Fruit fly (Drosophila melanogaster): Measurements from ENCODE around the gene Sac1.

Sac1 gene

DNA sequence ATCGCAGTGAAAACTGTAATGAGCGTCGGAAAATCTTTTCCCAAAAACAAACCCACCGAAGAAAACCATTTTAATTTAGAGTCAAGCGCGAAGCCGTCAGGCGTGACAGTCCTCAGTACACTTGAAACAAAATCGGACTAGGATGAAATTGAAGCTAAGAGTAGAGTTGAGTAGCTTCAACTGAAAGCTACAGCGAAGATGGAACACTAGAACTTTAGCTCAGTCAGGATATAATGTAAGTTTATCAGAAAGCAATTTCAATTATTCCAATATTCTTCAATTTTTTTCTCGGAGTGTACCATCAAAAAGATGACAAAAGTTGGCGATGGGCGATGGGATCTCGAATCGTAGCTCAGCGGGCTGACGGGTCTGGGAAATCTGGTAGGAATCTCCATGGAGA lies 31.2 kb upstream of the Sac1 start (continued):
- TF ChIP-seq nom (GFP tag; optimal IDR thresholded peaks at IDR 0.05) (no peak), Nf-YC (tag; optimal IDR thresholded peaks at IDR 0.05) (no peak), lola (GFP tag; optimal IDR thresholded peaks at IDR 0.05) (peak in 1 of 3 experiments; percentile 44), ERR (GFP tag; optimal IDR thresholded peaks at IDR 0.05) (no peak), CG10565 (GFP tag; optimal IDR thresholded peaks at IDR 0.05) (no peak), Drgx (GFP tag; IDR thresholded peaks at IDR 0.05) (no peak), gem (tag; optimal IDR thresholded peaks at IDR 0.05) (peak; percentile 65), CG6683 (GFP tag; optimal IDR thresholded peaks at IDR 0.05) (no peak), vfl (GFP tag; optimal IDR thresholded peaks at IDR 0.05) (no peak), CG17568 (GFP tag; optimal IDR thresholded peaks at IDR 0.05) (no peak), sr (GFP tag; IDR thresholded peaks at IDR 0.05) (no peak), CG12219 (GFP tag; optimal IDR thresholded peaks at IDR 0.05) (peak; percentile 48), CG32532 (GFP tag; IDR thresholded peaks at IDR 0.05) (0 out of 2 replicates have a peak, but pooled peaks have one; percentile 17), nerfin-1 (tag; optimal IDR thresholded peaks at IDR 0.05) (peak; percentile 37), CG7839 (tag; optimal IDR thresholded peaks at IDR 0.05) (peak; percentile 54), CG10959 (GFP tag; IDR thresholded peaks at IDR 0.05) (peak; percentile 54), Optix (GFP tag; IDR thresholded peaks at IDR 0.05) (no peak), tin (GFP tag; optimal IDR thresholded peaks at IDR 0.05) (peak; percentile 53), sob (GFP tag; IDR thresholded peaks at IDR 0.05) (no peak; the same call in 1 of the 2 replicates), Ets65A (GFP tag) (peak; percentile 75), lilli (GFP tag; optimal IDR thresholded peaks at IDR 0.05) (no peak), CG10274 (GFP tag; optimal IDR thresholded peaks at IDR 0.05) (no peak), prd (optimal IDR thresholded peaks at IDR 0.05) (no peak), prd (GFP tag; IDR thresholded peaks at IDR 0.05) (peak; percentile 73; the same call in 2 of the 3 replicates), H15 (GFP tag; IDR thresholded peaks at IDR 0.05) (0 out of 3 replicates have a peak, but pooled peaks have one; percentile 37), CG2875 (GFP tag; optimal IDR thresholded peaks at IDR 0.05) (peak; percentile 43), bsh (GFP tag; optimal IDR thresholded peaks at IDR 0.05) (peak in 1 of 2 experiments; percentile 69), CG3838 (GFP tag; optimal IDR thresholded peaks at IDR 0.05) (no peak), Dad (GFP tag; optimal IDR thresholded peaks at IDR 0.05) (peak; percentile 3), CkIIα-i1 (GFP tag; IDR thresholded peaks at IDR 0.05) (no peak), D19A (tag; optimal IDR thresholded peaks at IDR 0.05) (peak; percentile 50), pan (optimal IDR thresholded peaks at IDR 0.05) (no peak), pan (GFP tag; optimal IDR thresholded peaks at IDR 0.05 in 1 of 2, IDR thresholded peaks at IDR 0.05 in 1 of 2) (no peak), CG11085 (GFP tag; IDR thresholded peaks at IDR 0.05) (no peak), CG6254 (GFP tag; optimal IDR thresholded peaks at IDR 0.05) (peak; percentile 50), Opbp (GFP tag; IDR thresholded peaks at IDR 0.05; ENCODE audit: partially characterized antibody) (no peak), Chrac-16 (GFP tag; optimal IDR thresholded peaks at IDR 0.05) (peak; percentile 17), CG17186 (GFP tag; optimal IDR thresholded peaks at IDR 0.05) (peak; percentile 1), Usf (GFP tag; optimal IDR thresholded peaks at IDR 0.05) (no peak), Antp (GFP tag; optimal IDR thresholded peaks at IDR 0.05) (peak; percentile 20), sima (GFP tag; optimal IDR thresholded peaks at IDR 0.05) (no peak), CG14441 (GFP tag; IDR thresholded peaks at IDR 0.05) (0 out of 2 replicates have a peak, but pooled peaks have one; percentile 18), Sox102F (GFP tag; optimal IDR thresholded peaks at IDR 0.05) (peak; percentile 64), CG11247 (GFP tag; IDR thresholded peaks at IDR 0.05) (peak; percentile 37; the same call in 1 of the 2 replicates), Nf-YB (GFP tag; optimal IDR thresholded peaks at IDR 0.05) (no peak), Six4 (GFP tag; optimal IDR thresholded peaks at IDR 0.05) (peak; percentile 1), ro (GFP tag; IDR thresholded peaks at IDR 0.05) (no peak), Sry-δ (GFP tag; optimal IDR thresholded peaks at IDR 0.05) (peak; percentile 0), CG6654 (GFP tag; optimal IDR thresholded peaks at IDR 0.05) (peak; percentile 20), CG10979 (tag; optimal IDR thresholded peaks at IDR 0.05) (peak; percentile 74), HLH54F (GFP tag; optimal IDR thresholded peaks at IDR 0.05) (no peak)

Measured in whole organism, embryonic.